Fruit fly (Drosophila melanogaster) whole organism, pupa: ENCODE measurements around the gene Fkbp39.

Experiments
- CG10348 ChIP-seq: fragments of 200-800 bp; sonication (Bioruptor generic); IDR thresholded peaks from 2 replicates; pipeline ENCODE4 v1.3.6; 2022; ENCODE audit warnings: missing biosample characterization, missing genetic modification characterization
- CG14655 ChIP-seq: fragments of 200-800 bp; sonication (Bioruptor generic); optimal IDR thresholded peaks from 3 replicates; lab custom pipeline; 2017; ENCODE audit warnings: mild to moderate bottlenecking, missing biosample characterization, missing genetic modification reagents, missing genetic modification characterization
- CG15710 ChIP-seq: fragments of 200-800 bp; sonication (Bioruptor generic); optimal IDR thresholded peaks from 2 replicates; lab custom pipeline; 2018; ENCODE audit warnings: missing biosample characterization, mild to moderate bottlenecking, missing genetic modification characterization, moderate library complexity
- CG32121 ChIP-seq: fragments of 200-800 bp; sonication (Bioruptor generic); IDR thresholded peaks from 2 replicates; pipeline ENCODE4 v1.3.6; 2022; ENCODE audit warnings: missing biosample characterization, missing genetic modification characterization
- CG4496 ChIP-seq: fragments of 200-800 bp; sonication (Bioruptor generic); IDR thresholded peaks from 3 replicates; pipeline ENCODE4 v1.3.6; 2022; ENCODE audit warnings: missing biosample characterization, missing genetic modification characterization
- EcR ChIP-seq: fragments of 200-800 bp; sonication (Bioruptor generic); optimal IDR thresholded peaks from 3 replicates; lab custom pipeline; 2019; ENCODE audit warnings: missing biosample characterization, missing genetic modification characterization, mild to moderate bottlenecking, moderate library complexity, missing genetic modification reagents
- Pif1A ChIP-seq: fragments of 200-800 bp; sonication (Bioruptor generic); optimal IDR thresholded peaks from 3 replicates; lab custom pipeline; 2016; ENCODE audit warnings: missing biosample characterization, missing genetic modification characterization
- Pif1B ChIP-seq: fragments of 200-800 bp; sonication (Bioruptor generic); optimal IDR thresholded peaks from 3 replicates; lab custom pipeline; 2016; ENCODE audit warnings: missing biosample characterization, missing genetic modification characterization

- no peak for TF ChIP-seq Pif1A
- no peak for TF ChIP-seq EcR
- no peak for TF ChIP-seq CG14655 (GFP tag; lab: Kevin White, UChicago)
- TF ChIP-seq CG32121: no peak
- no peak for TF ChIP-seq CG15710
- no peak for TF ChIP-seq Pif1B (GFP tag; lab: Kevin White, UChicago)
- no peak for TF ChIP-seq CG4496
- no peak for TF ChIP-seq CG10348 (GFP tag; lab: Robert Waterston, UW)
Observed at dm6 chr3R:15286024-15286692, 46.8 kb downstream of the Fkbp39 start.
